Fruit fly (Drosophila melanogaster): ENCODE results near the gene RpL30.

Gene RpL30

DNA sequence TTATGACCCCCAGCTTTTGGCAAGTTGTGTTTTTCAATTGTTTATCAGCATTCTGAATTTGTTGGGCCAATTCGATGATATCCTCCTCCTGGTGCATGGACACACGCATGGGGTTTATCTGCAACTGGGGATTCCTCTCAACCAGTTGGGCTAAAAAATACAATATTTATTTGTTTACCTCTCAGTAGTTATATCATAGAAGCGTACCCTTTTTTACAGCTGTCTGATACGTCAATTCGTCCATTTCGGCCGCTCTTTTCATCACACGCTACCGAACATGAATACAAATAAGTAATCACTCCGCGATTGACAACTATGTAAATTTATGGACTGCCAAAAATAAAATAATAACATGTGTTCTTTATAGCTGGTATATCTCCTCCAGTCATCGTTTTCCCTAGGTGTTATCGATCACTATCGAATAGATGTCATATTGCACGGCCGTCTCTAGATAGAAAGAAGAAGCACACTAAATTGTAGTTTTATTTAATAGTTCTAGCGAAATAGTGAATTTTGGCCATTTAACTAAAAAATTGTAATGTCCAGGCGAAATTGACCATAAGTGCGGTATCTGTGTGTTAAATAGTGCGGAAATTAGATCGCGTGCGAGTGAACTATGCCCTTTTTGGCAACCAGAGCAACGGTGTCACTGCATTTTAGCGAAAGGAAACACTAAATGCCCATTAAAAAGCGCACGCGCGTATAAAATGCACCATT, 25.3 kb upstream of the RpL30 start, which contains the start of the genes mib2 and CG31800 (continued):
- TF ChIP-seq ssp (GFP tag; IDR thresholded peaks at IDR 0.05) (no peak), corto (GFP tag; optimal IDR thresholded peaks at IDR 0.05) (no peak), stc (GFP tag; IDR thresholded peaks at IDR 0.05) (no peak), insv (GFP tag; optimal IDR thresholded peaks at IDR 0.05) (no peak), crp (GFP tag; optimal IDR thresholded peaks at IDR 0.05) (peak in 1 of 2 experiments; percentile 74), Awh (GFP tag; IDR thresholded peaks at IDR 0.05) (no peak), danr (GFP tag; IDR thresholded peaks at IDR 0.05) (no peak), CG1233 (GFP tag; optimal IDR thresholded peaks at IDR 0.05) (no peak), CG4820 (GFP tag; optimal IDR thresholded peaks at IDR 0.05) (no peak), CG2116 (GFP tag; optimal IDR thresholded peaks at IDR 0.05) (peak; percentile 73), eyg (GFP tag; optimal IDR thresholded peaks at IDR 0.05) (no peak), onecut (GFP tag; IDR thresholded peaks at IDR 0.05) (no peak), Lhr (GFP tag; optimal IDR thresholded peaks at IDR 0.05) (no peak), vnd (GFP tag; IDR thresholded peaks at IDR 0.05; ENCODE audit: partially characterized antibody) (peak; percentile 77), dmrt11E (tag; optimal IDR thresholded peaks at IDR 0.05) (no peak), ap (GFP tag; IDR thresholded peaks at IDR 0.05) (no peak), CG13894 (tag; optimal IDR thresholded peaks at IDR 0.05) (peak; percentile 1), Hand (GFP tag; optimal IDR thresholded peaks at IDR 0.05) (no peak), CG3163 (GFP tag; optimal IDR thresholded peaks at IDR 0.05) (no peak), jumu (GFP tag; optimal IDR thresholded peaks at IDR 0.05) (no peak), ems (GFP tag; optimal IDR thresholded peaks at IDR 0.05) (no peak), Spps (tag; optimal IDR thresholded peaks at IDR 0.05) (no peak), sug (tag; optimal IDR thresholded peaks at IDR 0.05) (peak; percentile 38), C15 (GFP tag; IDR thresholded peaks at IDR 0.05) (no peak), CG6689 (GFP tag; IDR thresholded peaks at IDR 0.05) (no peak), zfh2 (GFP tag; optimal IDR thresholded peaks at IDR 0.05) (no peak), CG34224 (GFP tag; IDR thresholded peaks at IDR 0.05; ENCODE audit: partially characterized antibody) (peak; percentile 80), pnt (GFP tag; optimal IDR thresholded peaks at IDR 0.05) (no peak), Dad (GFP tag; optimal IDR thresholded peaks at IDR 0.05) (no peak), sqz (GFP tag; optimal IDR thresholded peaks at IDR 0.05) (no peak), mam (GFP tag; optimal IDR thresholded peaks at IDR 0.05) (no peak), B-H2 (GFP tag; optimal IDR thresholded peaks at IDR 0.05) (no peak), Antp (GFP tag; optimal IDR thresholded peaks at IDR 0.05) (no peak), Doc2 (GFP tag; IDR thresholded peaks at IDR 0.05) (no peak), fd96Cb (tag; optimal IDR thresholded peaks at IDR 0.05) (no peak), slbo (GFP tag; IDR thresholded peaks at IDR 0.05) (peak; percentile 20; the same call in 1 of the 2 replicates), ATbp (GFP tag; optimal IDR thresholded peaks at IDR 0.05) (no peak), zf30C (GFP tag; optimal IDR thresholded peaks at IDR 0.05) (no peak), CG15269 (tag; optimal IDR thresholded peaks at IDR 0.05) (no peak), CG30403 (GFP tag; optimal IDR thresholded peaks at IDR 0.05) (no peak), knrl (GFP tag; IDR thresholded peaks at IDR 0.05; ENCODE audit: partially characterized antibody) (peak; percentile 86), gt (GFP tag; IDR thresholded peaks at IDR 0.05) (no peak), CG2875 (GFP tag; optimal IDR thresholded peaks at IDR 0.05) (no peak), CG12391 (tag; optimal IDR thresholded peaks at IDR 0.05) (no peak), lilli (GFP tag; optimal IDR thresholded peaks at IDR 0.05) (peak; percentile 10), CG14050 (GFP tag; IDR thresholded peaks at IDR 0.05) (no peak)

Measured in whole organism, embryonic.